Worm (Caenorhabditis elegans) whole organism, young adult: ENCODE measurements around the gene T23G7.3.
A peak's percentile ranks its signal among the peaks of the same experiment; 100 is the strongest.

Experiments
- B0261.1 ChIP-seq: sonication (generic microtip); optimal IDR thresholded peaks from 2 replicates; lab custom pipeline; 2016; ENCODE audit warnings: mild to moderate bottlenecking, missing genetic modification characterization, moderate library complexity, missing compliant biosample characterization
- F10E7.11 ChIP-seq: sonication (generic microtip); optimal IDR thresholded peaks from 2 replicates; lab custom pipeline; 2017; ENCODE audit warnings: mild to moderate bottlenecking, missing genetic modification characterization, moderate library complexity, missing compliant biosample characterization
- F55B11.4 ChIP-seq: sonication (generic microtip); optimal IDR thresholded peaks from 2 replicates; lab custom pipeline; 2016; ENCODE audit warnings: missing compliant biosample characterization, missing genetic modification characterization, borderline replicate concordance; ENCODE audit not compliant: insufficient read depth
- T26A5.8 ChIP-seq: sonication (generic microtip); optimal IDR thresholded peaks from 2 replicates; lab custom pipeline; 2016; ENCODE audit warnings: missing genetic modification characterization, missing compliant biosample characterization
- Y79H2A.3 ChIP-seq: fragments of 200-800 bp; sonication (Bioruptor generic); conservative IDR thresholded peaks from 2 replicates; pipeline ENCODE4 v1.3.6; 2022; ENCODE audit warnings: missing genetic modification reagents, missing genetic modification characterization, missing compliant biosample characterization
- ama-1 ChIP-seq, 3 experiments: fragments of 150-350 bp in 1 of 3; sonication (generic microtip) in 2 of 3; optimal IDR thresholded peaks; 2 replicates each; lab custom pipeline; 2014 to 2018; ENCODE audit warnings: missing biosample characterization in 2 of 3, missing genetic modification characterization in 2 of 3, missing genetic modification reagents in 2 of 3
- aptf-3 ChIP-seq: fragments of 200-800 bp; sonication (Bioruptor generic); IDR thresholded peaks from 2 replicates; pipeline ENCODE4 v1.3.6; 2022; ENCODE audit warnings: missing genetic modification characterization, missing compliant biosample characterization
- attf-3 ChIP-seq: fragments of 200-800 bp; sonication (Bioruptor generic); conservative IDR thresholded peaks from 2 replicates; pipeline ENCODE4 v1.3.6; 2022; ENCODE audit warnings: missing genetic modification reagents, missing genetic modification characterization, missing compliant biosample characterization
- attf-6 ChIP-seq: fragments of 200-800 bp; sonication (Bioruptor generic); IDR thresholded peaks from 2 replicates; pipeline ENCODE4 v1.3.6; 2022; ENCODE audit warnings: missing genetic modification reagents, missing genetic modification characterization, missing compliant biosample characterization
- ccch-3 ChIP-seq: fragments of 200-800 bp; sonication (Bioruptor generic); optimal IDR thresholded peaks from 2 replicates; lab custom pipeline; 2018; ENCODE audit warnings: mild to moderate bottlenecking, missing genetic modification characterization, missing compliant biosample characterization
- die-1 ChIP-seq: sonication (generic microtip); optimal IDR thresholded peaks from 2 replicates; lab custom pipeline; 2016; ENCODE audit warnings: missing genotype, mild to moderate bottlenecking, missing genetic modification characterization, missing compliant biosample characterization
- dpl-1 ChIP-seq: fragments of 150-350 bp; optimal IDR thresholded peaks from 2 replicates; lab custom pipeline; 2014; ENCODE audit warnings: missing biosample characterization, missing genetic modification reagents, missing genetic modification characterization
- efl-1 ChIP-seq: fragments of 150-350 bp; optimal IDR thresholded peaks from 2 replicates; lab custom pipeline; 2014; ENCODE audit warnings: missing biosample characterization, missing genetic modification reagents, missing genetic modification characterization
- egl-44 ChIP-seq: fragments of 200-800 bp; sonication (Bioruptor generic); IDR thresholded peaks from 2 replicates; pipeline ENCODE4 v1.3.6; 2022; ENCODE audit warnings: missing genetic modification reagents, missing genetic modification characterization, missing compliant biosample characterization
- gei-17 ChIP-seq: fragments of 200-800 bp; sonication (Bioruptor generic); optimal IDR thresholded peaks from 2 replicates; lab custom pipeline; 2018; ENCODE audit warnings: mild to moderate bottlenecking, missing genetic modification characterization, missing compliant biosample characterization
- hrde-1 ChIP-seq: sonication (generic microtip); optimal IDR thresholded peaks from 2 replicates; lab custom pipeline; 2016; ENCODE audit warnings: missing genetic modification characterization, mild to moderate bottlenecking, missing compliant biosample characterization, moderate library complexity, missing genotype, missing genetic modification reagents, borderline replicate concordance
- lag-1 ChIP-seq: fragments of 200-800 bp; sonication (Bioruptor generic); IDR thresholded peaks from 2 replicates; pipeline ENCODE4 v1.3.6; 2022; ENCODE audit warnings: missing genetic modification reagents, missing genetic modification characterization, missing compliant biosample characterization
- lin-35 ChIP-seq, 3 experiments: fragments of 150-350 bp in 2 of 3; sonication (generic microtip) in 1 of 3; optimal IDR thresholded peaks; 2 replicates each; lab custom pipeline; 2014 to 2018; ENCODE audit warnings: missing biosample characterization in 3 of 3, missing genetic modification characterization in 3 of 3, missing genetic modification reagents in 3 of 3
- lin-54 ChIP-seq: fragments of 200-800 bp; sonication (Bioruptor generic); optimal IDR thresholded peaks from 2 replicates; lab custom pipeline; 2018; ENCODE audit warnings: mild to moderate bottlenecking, missing genetic modification characterization, missing compliant biosample characterization
- madf-3 ChIP-seq: fragments of 200-800 bp; sonication (Bioruptor generic); IDR thresholded peaks from 2 replicates; pipeline ENCODE4 v1.3.6; 2022; ENCODE audit warnings: missing genetic modification reagents, missing genetic modification characterization, missing compliant biosample characterization
- madf-6 ChIP-seq: fragments of 200-800 bp; sonication (Bioruptor generic); IDR thresholded peaks from 2 replicates; pipeline ENCODE4 v1.3.6; 2022; ENCODE audit warnings: missing genetic modification reagents, missing genetic modification characterization, missing compliant biosample characterization
- mes-4 ChIP-seq: sonication (generic microtip); optimal IDR thresholded peaks from 2 replicates; lab custom pipeline; 2016; ENCODE audit warnings: missing genotype, missing genetic modification characterization, missing compliant biosample characterization
- nfya-1 ChIP-seq: sonication (generic microtip); optimal IDR thresholded peaks from 2 replicates; lab custom pipeline; 2017; ENCODE audit warnings: antibody characterized with exemption, missing compliant biosample characterization, missing genetic modification characterization, borderline replicate concordance; ENCODE audit not compliant: insufficient read depth
- nhr-120 ChIP-seq: fragments of 200-800 bp; sonication (Bioruptor generic); IDR thresholded peaks from 2 replicates; pipeline ENCODE4 v1.3.6; 2022; ENCODE audit warnings: missing genetic modification characterization, missing compliant biosample characterization
- nhr-179 ChIP-seq: sonication (generic microtip); optimal IDR thresholded peaks from 2 replicates; lab custom pipeline; 2016; ENCODE audit warnings: mild to moderate bottlenecking, missing genetic modification characterization, missing compliant biosample characterization
- tlf-1 ChIP-seq: fragments of 200-800 bp; sonication (Bioruptor generic); optimal IDR thresholded peaks from 2 replicates; lab custom pipeline; 2018; ENCODE audit warnings: mild to moderate bottlenecking, missing genetic modification characterization, missing compliant biosample characterization
- unc-130 ChIP-seq: sonication (generic microtip); optimal IDR thresholded peaks from 2 replicates; lab custom pipeline; 2016; ENCODE audit warnings: missing genetic modification reagents, missing genetic modification characterization, missing compliant biosample characterization

Gene T23G7.3

ce11 chrII:9177080-9177479 lies 9.4 kb upstream of the T23G7.3 start, which contains the start of the genes sec-5 and pir-1:
Gene sec-5 (minus strand): TSS chrII:9177152.
Gene pir-1 (plus strand): TSS chrII:9177300.
- TF ChIP-seq lin-54 = peak; percentile 7
- TF ChIP-seq attf-3 (GFP tag; lab: Robert Waterston, UW) = peak; percentile 96
- TF ChIP-seq madf-3 (GFP tag; lab: Robert Waterston, UW) = no peak

ce11 chrII:9176523-9176922 lies 8.9 kb upstream of the T23G7.3 start:
- no peak for TF ChIP-seq F10E7.11 (tag; lab: Kevin White, UChicago)
- no peak for TF ChIP-seq egl-44 (GFP tag; lab: Robert Waterston, UW)
- TF ChIP-seq F55B11.4 (tag; lab: Kevin White, UChicago) = no peak

- no peak for TF ChIP-seq T26A5.8 (tag; lab: Kevin White, UChicago)
- no peak for TF ChIP-seq gei-17
- TF ChIP-seq unc-130 = no peak
- TF ChIP-seq ccch-3 (GFP tag; lab: Kevin White, UChicago) = no peak
Measured at ce11 chrII:9173471-9173870, 5.8 kb upstream of the T23G7.3 start.

ce11 chrII:9172849-9173248 lies 5.2 kb upstream of the T23G7.3 start, which contains the start of gene T23G7.2:
Gene T23G7.2 (minus strand): TSS chrII:9172949.
- TF ChIP-seq die-1 (tag; lab: Kevin White, UChicago) = no peak
- peak; percentile 29 for TF ChIP-seq nfya-1 (tag; lab: Kevin White, UChicago)
- TF ChIP-seq attf-6 = no peak

ce11 chrII:9171466-9172187 lies 4.0 kb upstream of the T23G7.3 start:
- TF ChIP-seq Y79H2A.3 (no peak), nhr-120 (GFP tag; lab: Robert Waterston, UW) (no peak), hrde-1 (no peak), lag-1 (GFP tag; lab: Robert Waterston, UW) (no peak), nhr-179 (tag; lab: Kevin White, UChicago) (no peak), B0261.1 (no peak)

ce11 chrII:9170851-9171250 lies 3.2 kb upstream of the T23G7.3 start:
- no peak for TF ChIP-seq ama-1 (optimal IDR thresholded peaks at IDR 0.05; lab: Kevin White, UChicago)
- no peak for TF ChIP-seq ama-1 (GFP tag; optimal IDR thresholded peaks at IDR 0.05; lab: Kevin White, UChicago)
- 0 out of 2 replicates have a peak, but pooled peaks have one; percentile 11 for TF ChIP-seq madf-6 (GFP tag; lab: Robert Waterston, UW)
- no peak for TF ChIP-seq madf-3 (GFP tag; lab: Robert Waterston, UW)
- no peak for TF ChIP-seq egl-44 (GFP tag; lab: Robert Waterston, UW)
- no peak for TF ChIP-seq mes-4
- TF ChIP-seq aptf-3 = no peak

ce11 chrII:9170048-9170447 lies 2.4 kb upstream of the T23G7.3 start:
- TF ChIP-seq madf-3 (GFP tag; lab: Robert Waterston, UW) (0 out of 2 replicates have a peak, but pooled peaks have one; percentile 24), nhr-120 (GFP tag; lab: Robert Waterston, UW) (no peak), ccch-3 (GFP tag; lab: Kevin White, UChicago) (no peak)
- TF ChIP-seq, all 124 proteins: peak for 1

- no peak for TF ChIP-seq tlf-1
- TF ChIP-seq efl-1 (GFP tag; lab: Kevin White, UChicago) = peak; percentile 39
- TF ChIP-seq lin-54 = peak; percentile 30
- peak; percentile 92 for TF ChIP-seq attf-3 (GFP tag; lab: Robert Waterston, UW)
- peak in 1 of 3 experiments; percentile 59 for TF ChIP-seq lin-35 (GFP tag; optimal IDR thresholded peaks at IDR 0.05; lab: Kevin White, UChicago)
- peak; percentile 26 for TF ChIP-seq dpl-1
Measured at ce11 chrII:9169450-9169960, 1.9 kb upstream of the T23G7.3 start, which contains the start of gene dpl-1. Gene dpl-1 (plus strand): TSS chrII:9169910.
